Fruit fly (Drosophila melanogaster): ENCODE results near the gene CG43077.

Gene CG43077

dm6 chrX:17081147-17081546 lies 12.8 kb upstream of the CG43077 start, which contains the start of gene CG4955:
Gene CG4955, plus strand, starts transcription at chrX:17081447.
- TF ChIP-seq acj6 (GFP tag; optimal IDR thresholded peaks at IDR 0.05) (no peak), CG34406 (GFP tag; optimal IDR thresholded peaks at IDR 0.05) (no peak), Met (GFP tag; optimal IDR thresholded peaks at IDR 0.05) (no peak), CG4318 (GFP tag; optimal IDR thresholded peaks at IDR 0.05) (no peak), CG6854 (GFP tag; optimal IDR thresholded peaks at IDR 0.05) (no peak), CG11902 (GFP tag; optimal IDR thresholded peaks at IDR 0.05) (no peak), CG1621 (tag; optimal IDR thresholded peaks at IDR 0.05) (no peak)

- TF ChIP-seq spab (GFP tag; optimal IDR thresholded peaks at IDR 0.05) (no peak), vri (GFP tag; optimal IDR thresholded peaks at IDR 0.05) (no peak), Hr38 (GFP tag; optimal IDR thresholded peaks at IDR 0.05) (no peak), esn (GFP tag; optimal IDR thresholded peaks at IDR 0.05) (peak; percentile 15), Lpt (GFP tag; optimal IDR thresholded peaks at IDR 0.05) (peak; percentile 19), Sox102F (GFP tag; optimal IDR thresholded peaks at IDR 0.05) (no peak), salr (GFP tag; optimal IDR thresholded peaks at IDR 0.05) (no peak), CG15336 (GFP tag; IDR thresholded peaks at IDR 0.05) (peak; percentile 37), CG3919 (GFP tag; optimal IDR thresholded peaks at IDR 0.05) (no peak), CG34406 (GFP tag; optimal IDR thresholded peaks at IDR 0.05) (peak; percentile 6), Eip78C (GFP tag) (peak; percentile 27), Smox (GFP tag; optimal IDR thresholded peaks at IDR 0.05) (no peak), CG10631 (GFP tag; optimal IDR thresholded peaks at IDR 0.05) (peak; percentile 22), fd85E (GFP tag; optimal IDR thresholded peaks at IDR 0.05) (no peak), pdm3 (GFP tag; optimal IDR thresholded peaks at IDR 0.05) (peak; percentile 34), Gug (GFP tag; IDR thresholded peaks at IDR 0.05) (no peak), CG11902 (GFP tag; optimal IDR thresholded peaks at IDR 0.05) (no peak), CG11294 (GFP tag; IDR thresholded peaks at IDR 0.05) (no peak), dac (GFP tag; optimal IDR thresholded peaks at IDR 0.05) (no peak), CG32006 (GFP tag; optimal IDR thresholded peaks at IDR 0.05) (peak; percentile 17), Ets21C (GFP tag; optimal IDR thresholded peaks at IDR 0.05) (no peak), achi (GFP tag; optimal IDR thresholded peaks at IDR 0.05) (no peak), Hr4 (GFP tag; optimal IDR thresholded peaks at IDR 0.05) (no peak), Hr39 (GFP tag; optimal IDR thresholded peaks at IDR 0.05) (no peak), Met (GFP tag; optimal IDR thresholded peaks at IDR 0.05) (no peak), CG1621 (tag; optimal IDR thresholded peaks at IDR 0.05) (no peak), eg (GFP tag; IDR thresholded peaks at IDR 0.05) (no peak), dsx (GFP tag; optimal IDR thresholded peaks at IDR 0.05; ENCODE audit: poor library complexity, severe bottlenecking) (no peak), CG8632 (GFP tag; optimal IDR thresholded peaks at IDR 0.05) (peak; percentile 16), lz (GFP tag; optimal IDR thresholded peaks at IDR 0.05) (peak; percentile 6), CG10669 (GFP tag; optimal IDR thresholded peaks at IDR 0.05) (no peak), CG31627 (GFP tag; optimal IDR thresholded peaks at IDR 0.05) (no peak), CG16779 (tag; optimal IDR thresholded peaks at IDR 0.05) (no peak), topi (GFP tag; optimal IDR thresholded peaks at IDR 0.05) (no peak), OdsH (GFP tag; optimal IDR thresholded peaks at IDR 0.05) (peak; percentile 28), svp (GFP tag) (peak; percentile 51), Ets96B (tag; optimal IDR thresholded peaks at IDR 0.05) (no peak), acj6 (GFP tag; optimal IDR thresholded peaks at IDR 0.05) (peak; percentile 24), fkh (GFP tag; optimal IDR thresholded peaks at IDR 0.05) (no peak), CG3032 (tag; optimal IDR thresholded peaks at IDR 0.05) (no peak), CG8119 (GFP tag; IDR thresholded peaks at IDR 0.05) (peak; percentile 44; the same call in 1 of the 3 replicates), CG11762 (GFP tag; optimal IDR thresholded peaks at IDR 0.05; ENCODE audit: insufficient read depth) (no peak)
Measured at dm6 chrX:17078139-17078977, 10.0 kb upstream of the CG43077 start, which contains the start of gene CG4949. Gene CG4949, plus strand, starts transcription at chrX:17078836.

Data from whole organism, prepupa.